Worm (Caenorhabditis elegans): ENCODE results near the gene exc-6.

The exc-6 gene

ce11 chrIII:1142798-1143197 is 39.8 kb downstream of the exc-6 start, which contains the start of gene smr-1 (continued):
- TF ChIP-seq tag-97 (GFP tag; IDR thresholded peaks at IDR 0.05) (no peak), ceh-82 (tag; optimal IDR thresholded peaks at IDR 0.05) (no peak), nhr-102 (tag; optimal IDR thresholded peaks at IDR 0.05) (peak; percentile 87), nhr-76 (tag; optimal IDR thresholded peaks at IDR 0.05) (no peak), jun-1 (tag; optimal IDR thresholded peaks at IDR 0.05) (no peak), Y75B8A.6 (GFP tag; IDR thresholded peaks at IDR 0.05) (no peak)

- TF ChIP-seq unc-39 (tag; optimal IDR thresholded peaks at IDR 0.05): no peak
- peak; percentile 54 for TF ChIP-seq aha-1 (tag)
- TF ChIP-seq zag-1 (tag; optimal IDR thresholded peaks at IDR 0.05): no peak
- TF ChIP-seq T20F7.1 (GFP tag; optimal IDR thresholded peaks at IDR 0.05): no peak
- TF ChIP-seq set-16 (GFP tag; IDR thresholded peaks at IDR 0.05): peak; percentile 72
- TF ChIP-seq saeg-2 (GFP tag; IDR thresholded peaks at IDR 0.05): no peak
- TF ChIP-seq dmd-6 (GFP tag; IDR thresholded peaks at IDR 0.05): no peak
- no peak for TF ChIP-seq zfp-3 (GFP tag; conservative IDR thresholded peaks at IDR 0.05)
- TF ChIP-seq pha-4 (GFP tag; IDR thresholded peaks at IDR 0.05): no peak
- no peak for TF ChIP-seq pha-4 (tag; optimal IDR thresholded peaks at IDR 0.05)
Observed at ce11 chrIII:1144816-1145215, 41.8 kb downstream of the exc-6 start.

DNA sequence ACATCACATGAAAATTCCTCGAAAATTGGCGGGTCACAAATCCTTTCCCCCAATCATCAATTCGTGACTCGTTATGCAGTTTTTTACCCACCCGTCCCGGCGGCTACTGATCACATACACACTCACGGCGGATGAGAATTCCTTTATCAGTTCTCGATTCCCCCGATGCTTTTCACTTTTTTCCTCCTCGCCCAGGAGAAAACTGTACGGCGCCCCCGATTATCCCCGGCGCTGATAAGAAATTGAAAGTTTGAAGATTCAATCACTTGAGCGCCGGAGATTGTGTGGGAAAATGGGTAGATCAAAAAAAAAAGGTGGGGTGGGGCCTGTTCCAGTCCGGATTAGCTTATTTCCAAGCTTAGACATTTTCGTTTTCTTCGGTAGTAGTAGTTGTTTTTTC is 44.9 kb downstream of the exc-6 start:
- TF ChIP-seq ces-1 (GFP tag; optimal IDR thresholded peaks at IDR 0.05) (no peak), nhr-28 (tag; optimal IDR thresholded peaks at IDR 0.05) (no peak), unc-62 (GFP tag; optimal IDR thresholded peaks at IDR 0.05 in 1 of 2) (no peak), unc-62 (tag; optimal IDR thresholded peaks at IDR 0.05) (no peak), mdt-29 (GFP tag; IDR thresholded peaks at IDR 0.05) (no peak), nhr-42 (GFP tag; IDR thresholded peaks at IDR 0.05) (no peak), gei-8 (GFP tag; optimal IDR thresholded peaks at IDR 0.05) (no peak), hif-1 (tag; optimal IDR thresholded peaks at IDR 0.05) (no peak), hlh-11 (tag; optimal IDR thresholded peaks at IDR 0.05) (peak; percentile 19), mxl-2 (GFP tag; conservative IDR thresholded peaks at IDR 0.05) (no peak), Y5F2A.4 (GFP tag; optimal IDR thresholded peaks at IDR 0.05) (no peak), lim-7 (GFP tag; IDR thresholded peaks at IDR 0.05) (no peak), saeg-2 (GFP tag; IDR thresholded peaks at IDR 0.05) (no peak), duxl-1 (tag; optimal IDR thresholded peaks at IDR 0.05; ENCODE audit: poor library complexity) (no peak), nhr-11 (tag; optimal IDR thresholded peaks at IDR 0.05) (no peak), mxl-3 (GFP tag; optimal IDR thresholded peaks at IDR 0.05) (peak; percentile 35)

ce11 chrIII:1149472-1149871 is 46.5 kb downstream of the exc-6 start:
- TF ChIP-seq egl-43 (GFP tag; IDR thresholded peaks at IDR 0.05) (no peak), ceh-20 (GFP tag; IDR thresholded peaks at IDR 0.05) (no peak), daf-16 (GFP tag; optimal IDR thresholded peaks at IDR 0.05) (no peak), daf-16 (tag; optimal IDR thresholded peaks at IDR 0.05) (no peak), nhr-48 (tag; optimal IDR thresholded peaks at IDR 0.05) (no peak), hlh-11 (tag; optimal IDR thresholded peaks at IDR 0.05) (no peak), jun-1 (tag; optimal IDR thresholded peaks at IDR 0.05) (no peak), nhr-77 (tag; optimal IDR thresholded peaks at IDR 0.05) (no peak), fkh-10 (GFP tag; optimal IDR thresholded peaks at IDR 0.05) (no peak), daf-19 (GFP tag; conservative IDR thresholded peaks at IDR 0.05) (no peak), Y48G9A.11 (GFP tag; IDR thresholded peaks at IDR 0.05) (no peak), pqm-1 (tag; optimal IDR thresholded peaks at IDR 0.05) (no peak)
